Worm (Caenorhabditis elegans) whole organism, L2 larva: ENCODE data around the gene R02D5.9.

Experiments
- F13H6.1 ChIP-seq: sonication (generic microtip); optimal IDR thresholded peaks from 2 replicates; lab custom pipeline; 2016; ENCODE audit warnings: missing genetic modification characterization, missing compliant biosample characterization
- ama-1 ChIP-seq: fragments of 150-350 bp; optimal IDR thresholded peaks from 2 replicates; lab custom pipeline; 2018; ENCODE audit warnings: inconsistent platforms
- egl-27 ChIP-seq: sonication (generic microtip); optimal IDR thresholded peaks from 3 replicates; lab custom pipeline; 2017; ENCODE audit warnings: missing biosample characterization, missing genetic modification reagents, missing genetic modification characterization
- nhr-6 ChIP-seq: fragments of 150-350 bp; optimal IDR thresholded peaks from 2 replicates; lab custom pipeline; 2014; ENCODE audit warnings: missing biosample characterization, missing genetic modification characterization
- skn-1 ChIP-seq: sonication (generic microtip); optimal IDR thresholded peaks from 2 replicates; lab custom pipeline; 2017; ENCODE audit warnings: missing biosample characterization, missing genetic modification characterization
- sma-9 ChIP-seq, 2 experiments: fragments of 150-350 bp in 1 of 2; sonication (generic microtip) in 1 of 2; optimal IDR thresholded peaks; 2 replicates each; lab custom pipeline; 2014 to 2016; ENCODE audit warnings: missing genetic modification characterization in 2 of 2, mild to moderate bottlenecking in 1 of 2, missing biosample characterization in 1 of 2, missing compliant biosample characterization in 1 of 2, missing genetic modification reagents in 1 of 2, moderate library complexity in 1 of 2
- zag-1 ChIP-seq: fragments of 150-350 bp; optimal IDR thresholded peaks from 2 replicates; lab custom pipeline; 2014; ENCODE audit warnings: missing biosample characterization, missing genetic modification characterization
- ztf-11 ChIP-seq: sonication (generic microtip); optimal IDR thresholded peaks from 2 replicates; lab custom pipeline; 2017; ENCODE audit warnings: missing biosample characterization, missing genetic modification characterization

- TF ChIP-seq F13H6.1 (tag; lab: Kevin White, UChicago) (no peak), sma-9 (GFP tag; optimal IDR thresholded peaks at IDR 0.05; lab: Kevin White, UChicago) (no peak), sma-9 (tag; optimal IDR thresholded peaks at IDR 0.05; lab: Kevin White, UChicago) (no peak), zag-1 (tag; lab: Kevin White, UChicago) (no peak), nhr-6 (tag; lab: Kevin White, UChicago) (no peak), egl-27 (tag; lab: Kevin White, UChicago) (no peak), ztf-11 (tag; lab: Kevin White, UChicago) (no peak), ama-1 (lab: Kevin White, UChicago) (no peak), skn-1 (tag; lab: Kevin White, UChicago) (no peak)
Measured at ce11 chrV:14474099-14474498, 36.8 kb downstream of the R02D5.9 start, which contains the start of gene clec-56.
